Fruit fly (Drosophila melanogaster) S2 (cell line): Measurements from ENCODE around the gene CG11911.

Experiments used
- CG8478 ChIP-seq: fragments of >200 bp; optimal IDR thresholded peaks from 2 replicates; lab custom pipeline; 2018
- CTCF ChIP-seq, 2 experiments: fragments of >200 bp; optimal IDR thresholded peaks; 2 replicates each; lab custom pipeline; 2018

dm6 chr2L:290949-291348 lies 30.1 kb downstream of the CG11911 start:
- TF ChIP-seq CG8478 (lab: Kevin White, UChicago) (no peak), CTCF (optimal IDR thresholded peaks at IDR 0.05; lab: Kevin White, UChicago) (no peak)
